Worm (Caenorhabditis elegans) whole organism, late embryonic: ENCODE data around the gene txbp-3.

Experiments used
- F13H6.1 ChIP-seq: sonication (generic microtip); optimal IDR thresholded peaks from 2 replicates; lab custom pipeline; 2016; ENCODE audit warnings: missing genetic modification characterization, missing compliant biosample characterization
- K02D7.2 ChIP-seq: sonication (generic microtip); optimal IDR thresholded peaks from 2 replicates; lab custom pipeline; 2017; ENCODE audit warnings: mild to moderate bottlenecking, missing genetic modification characterization, missing compliant biosample characterization
- T23F11.4 ChIP-seq: fragments of 200-800 bp; sonication (Bioruptor generic); optimal IDR thresholded peaks from 2 replicates; lab custom pipeline; 2018; ENCODE audit warnings: mild to moderate bottlenecking, missing genetic modification characterization, missing compliant biosample characterization
- ahr-1 ChIP-seq: sonication (generic microtip); optimal IDR thresholded peaks from 2 replicates; lab custom pipeline; 2016; ENCODE audit warnings: missing genetic modification characterization, missing compliant biosample characterization
- ama-1 ChIP-seq: fragments of 150-350 bp; optimal IDR thresholded peaks from 2 replicates; lab custom pipeline; 2014
- ceh-14 ChIP-seq: sonication (generic microtip); optimal IDR thresholded peaks from 2 replicates; lab custom pipeline; 2016; ENCODE audit warnings: missing genotype, missing genetic modification characterization, missing compliant biosample characterization
- ceh-18 ChIP-seq: sonication (generic microtip); optimal IDR thresholded peaks from 2 replicates; lab custom pipeline; 2016; ENCODE audit warnings: missing genetic modification characterization, missing compliant biosample characterization
- ceh-19 ChIP-seq: fragments of 200-800 bp; sonication (Bioruptor generic); optimal IDR thresholded peaks from 2 replicates; lab custom pipeline; 2018; ENCODE audit warnings: mild to moderate bottlenecking, missing genetic modification characterization, missing compliant biosample characterization
- ceh-2 ChIP-seq: sonication (generic microtip); optimal IDR thresholded peaks from 2 replicates; lab custom pipeline; 2016; ENCODE audit warnings: missing genotype, missing genetic modification characterization, missing compliant biosample characterization
- ceh-22 ChIP-seq: sonication (generic microtip); optimal IDR thresholded peaks from 2 replicates; lab custom pipeline; 2017; ENCODE audit warnings: missing biosample characterization, missing genetic modification characterization
- ceh-30 ChIP-seq: fragments of 150-350 bp; optimal IDR thresholded peaks from 2 replicates; lab custom pipeline; 2014; ENCODE audit warnings: missing biosample characterization, missing genetic modification characterization
- ceh-31 ChIP-seq: sonication (generic microtip); optimal IDR thresholded peaks from 2 replicates; lab custom pipeline; 2016; ENCODE audit warnings: missing genetic modification characterization, missing compliant biosample characterization
- ceh-34 ChIP-seq: sonication (generic microtip); optimal IDR thresholded peaks from 2 replicates; lab custom pipeline; 2016; ENCODE audit warnings: mild to moderate bottlenecking, missing genetic modification characterization, missing compliant biosample characterization
- ceh-45 ChIP-seq: fragments of 200-800 bp; sonication (Bioruptor generic); IDR thresholded peaks from 2 replicates; pipeline ENCODE4 v1.3.6; 2022; ENCODE audit warnings: missing genetic modification reagents, missing genetic modification characterization, missing compliant biosample characterization
- ceh-48 ChIP-seq: sonication (generic microtip); optimal IDR thresholded peaks from 2 replicates; lab custom pipeline; 2016; ENCODE audit warnings: missing genetic modification characterization, inconsistent platforms, missing compliant biosample characterization
- ceh-6 ChIP-seq: fragments of 200-800 bp; sonication (Bioruptor generic); optimal IDR thresholded peaks from 2 replicates; lab custom pipeline; 2018; ENCODE audit warnings: mild to moderate bottlenecking, missing genetic modification characterization, missing compliant biosample characterization
- dmd-4 ChIP-seq: sonication (generic microtip); optimal IDR thresholded peaks from 2 replicates; lab custom pipeline; 2016; ENCODE audit warnings: borderline replicate concordance, missing genetic modification characterization, missing compliant biosample characterization
- dve-1 ChIP-seq: sonication (generic microtip); optimal IDR thresholded peaks from 2 replicates; lab custom pipeline; 2017; ENCODE audit warnings: antibody characterized with exemption, mild to moderate bottlenecking, missing genetic modification characterization, missing compliant biosample characterization
- elt-4 ChIP-seq: sonication (generic microtip); optimal IDR thresholded peaks from 2 replicates; lab custom pipeline; 2016; ENCODE audit warnings: missing genetic modification characterization, missing compliant biosample characterization
- fax-1 ChIP-seq: sonication (generic microtip); optimal IDR thresholded peaks from 2 replicates; lab custom pipeline; 2016; ENCODE audit warnings: missing genotype, missing genetic modification characterization, missing compliant biosample characterization
- fkh-10 ChIP-seq: fragments of 150-350 bp; optimal IDR thresholded peaks from 2 replicates; lab custom pipeline; 2014; ENCODE audit warnings: missing biosample characterization, missing genetic modification reagents, missing genetic modification characterization
- fkh-6 ChIP-seq: sonication (generic microtip); optimal IDR thresholded peaks from 2 replicates; lab custom pipeline; 2016; ENCODE audit warnings: missing genetic modification characterization, missing compliant biosample characterization
- hlh-13 ChIP-seq: fragments of 200-800 bp; sonication (Bioruptor generic); optimal IDR thresholded peaks from 2 replicates; lab custom pipeline; 2018; ENCODE audit warnings: mild to moderate bottlenecking, missing genetic modification characterization, missing compliant biosample characterization
- hlh-15 ChIP-seq: sonication (generic microtip); optimal IDR thresholded peaks from 2 replicates; lab custom pipeline; 2016; ENCODE audit warnings: missing genetic modification characterization, missing compliant biosample characterization
- hlh-30 ChIP-seq: sonication (generic microtip); optimal IDR thresholded peaks from 2 replicates; lab custom pipeline; 2017; ENCODE audit warnings: antibody characterized with exemption, missing genetic modification characterization, missing compliant biosample characterization; ENCODE audit not compliant: insufficient read depth
- hlh-6 ChIP-seq: sonication (generic microtip); optimal IDR thresholded peaks from 2 replicates; lab custom pipeline; 2016; ENCODE audit warnings: missing genotype, missing genetic modification characterization, missing compliant biosample characterization
- hlh-8 ChIP-seq: sonication (generic microtip); optimal IDR thresholded peaks from 2 replicates; lab custom pipeline; 2016; ENCODE audit warnings: missing genotype, missing genetic modification characterization, missing compliant biosample characterization
- lim-6 ChIP-seq: sonication (generic microtip); optimal IDR thresholded peaks from 2 replicates; lab custom pipeline; 2016; ENCODE audit warnings: missing genetic modification characterization, missing compliant biosample characterization
- lin-11 ChIP-seq: fragments of 200-800 bp; sonication (Bioruptor generic); optimal IDR thresholded peaks from 2 replicates; lab custom pipeline; 2018; ENCODE audit warnings: mild to moderate bottlenecking, missing genetic modification characterization, missing compliant biosample characterization
- madf-2 ChIP-seq: sonication (generic microtip); optimal IDR thresholded peaks from 2 replicates; lab custom pipeline; 2017; ENCODE audit warnings: missing genetic modification characterization, missing compliant biosample characterization
- nfya-1 ChIP-seq: sonication (generic microtip); optimal IDR thresholded peaks from 2 replicates; lab custom pipeline; 2017; ENCODE audit warnings: missing genetic modification characterization, mild to moderate bottlenecking, missing compliant biosample characterization, antibody characterized with exemption, moderate library complexity
- nhr-11 ChIP-seq: fragments of 150-350 bp; optimal IDR thresholded peaks from 2 replicates; lab custom pipeline; 2014; ENCODE audit warnings: missing biosample characterization, missing genetic modification characterization
- nhr-232 ChIP-seq: sonication (generic microtip); optimal IDR thresholded peaks from 2 replicates; lab custom pipeline; 2016; ENCODE audit warnings: missing genetic modification characterization, missing compliant biosample characterization
- npax-4 ChIP-seq: sonication (generic microtip); optimal IDR thresholded peaks from 2 replicates; lab custom pipeline; 2016; ENCODE audit warnings: missing genetic modification characterization, missing compliant biosample characterization
- pag-3 ChIP-seq: sonication (generic microtip); optimal IDR thresholded peaks from 2 replicates; lab custom pipeline; 2016; ENCODE audit warnings: missing compliant biosample characterization, missing genetic modification characterization, borderline replicate concordance
- pat-9 ChIP-seq: fragments of 200-800 bp; sonication (Bioruptor generic); optimal IDR thresholded peaks from 2 replicates; lab custom pipeline; 2018; ENCODE audit warnings: mild to moderate bottlenecking, missing genetic modification characterization, moderate library complexity, missing compliant biosample characterization
- pha-4 ChIP-seq: fragments of 150-350 bp; optimal IDR thresholded peaks from 2 replicates; lab custom pipeline; 2018; ENCODE audit warnings: missing biosample characterization, missing genetic modification reagents, missing genetic modification characterization
- pqm-1 ChIP-seq: sonication (generic microtip); optimal IDR thresholded peaks from 2 replicates; lab custom pipeline; 2016; ENCODE audit warnings: missing genetic modification characterization, missing compliant biosample characterization
- ref-2 ChIP-seq: sonication (generic microtip); optimal IDR thresholded peaks from 2 replicates; lab custom pipeline; 2016; ENCODE audit warnings: missing genetic modification characterization, missing compliant biosample characterization
- sdc-2 ChIP-seq: sonication (generic microtip); optimal IDR thresholded peaks from 2 replicates; lab custom pipeline; 2016; ENCODE audit warnings: missing genotype, missing genetic modification characterization, missing compliant biosample characterization
- sox-2 ChIP-seq: fragments of 200-800 bp; sonication (Bioruptor generic); IDR thresholded peaks from 2 replicates; pipeline ENCODE4 v1.3.6; 2022; ENCODE audit warnings: missing genetic modification reagents, missing genetic modification characterization, missing compliant biosample characterization
- syd-9 ChIP-seq: sonication (generic microtip); optimal IDR thresholded peaks from 2 replicates; lab custom pipeline; 2016; ENCODE audit warnings: mild to moderate bottlenecking, missing genetic modification characterization, moderate library complexity, missing compliant biosample characterization
- tbx-2 ChIP-seq: sonication (generic microtip); optimal IDR thresholded peaks from 2 replicates; lab custom pipeline; 2016; ENCODE audit warnings: missing genetic modification characterization, missing compliant biosample characterization
- unc-3 ChIP-seq, 2 experiments: fragments of 200-800 bp in 1 of 2; sonication (Bioruptor generic) in 1 of 2; sonication (generic microtip) in 1 of 2; conservative IDR thresholded peaks in 1 of 2; optimal IDR thresholded peaks in 1 of 2; 2 replicates each; pipeline versions ENCODE4 v1.3.6 to Lab custom; 2016 to 2022; ENCODE audit warnings: missing compliant biosample characterization in 2 of 2, missing genetic modification characterization in 2 of 2, missing genetic modification reagents in 1 of 2
- unc-42 ChIP-seq: sonication (generic microtip); optimal IDR thresholded peaks from 2 replicates; lab custom pipeline; 2016; ENCODE audit warnings: missing genotype, missing genetic modification characterization, missing compliant biosample characterization
- zip-5 ChIP-seq: sonication (generic microtip); optimal IDR thresholded peaks from 2 replicates; lab custom pipeline; 2016; ENCODE audit warnings: missing genetic modification characterization, missing compliant biosample characterization
- ztf-16 ChIP-seq: sonication (generic microtip); optimal IDR thresholded peaks from 2 replicates; lab custom pipeline; 2017; ENCODE audit warnings: missing genetic modification characterization, missing compliant biosample characterization

txbp-3 gene

DNA sequence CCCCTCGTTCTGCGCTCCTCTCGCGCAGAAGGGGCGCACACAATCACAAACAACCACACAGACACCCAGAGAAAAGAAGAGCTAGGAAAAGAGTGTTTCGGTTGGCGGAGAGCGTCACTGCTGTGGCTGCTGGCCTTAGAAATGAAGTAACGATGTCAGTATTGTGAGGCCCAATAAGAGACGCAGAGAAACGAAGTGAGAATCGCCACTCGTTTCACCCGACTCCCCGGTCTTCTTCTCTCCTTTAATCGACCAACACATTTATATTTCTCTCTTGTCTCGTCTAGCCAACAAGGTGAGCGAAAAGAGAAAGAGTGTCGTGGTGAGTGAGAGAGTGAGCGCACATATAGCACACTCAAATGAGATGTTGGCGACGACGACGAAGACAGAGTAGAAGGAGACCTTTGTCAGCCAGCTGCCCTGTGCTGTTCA, 33.3 kb downstream of the txbp-3 start (continued):
- no peak for TF ChIP-seq npax-4 (tag; lab: Kevin White, UChicago)
- no peak for TF ChIP-seq ahr-1 (tag; lab: Kevin White, UChicago)
- TF ChIP-seq ceh-19 (GFP tag; lab: Kevin White, UChicago): peak; percentile 74
- TF ChIP-seq syd-9 (tag; lab: Kevin White, UChicago): peak; percentile 83
- peak; percentile 51 for TF ChIP-seq pag-3 (tag; lab: Kevin White, UChicago)
- TF ChIP-seq ceh-34 (tag; lab: Kevin White, UChicago): peak; percentile 91
- peak; percentile 65 for TF ChIP-seq hlh-8 (tag; lab: Kevin White, UChicago)
- TF ChIP-seq unc-42 (tag; lab: Kevin White, UChicago): peak; percentile 96
- no peak for TF ChIP-seq fkh-6
- no peak for TF ChIP-seq hlh-13 (GFP tag; lab: Kevin White, UChicago)
- TF ChIP-seq madf-2 (tag; lab: Kevin White, UChicago): peak; percentile 56
- peak; percentile 87 for TF ChIP-seq ceh-14 (tag; lab: Kevin White, UChicago)
- TF ChIP-seq elt-4: no peak
- TF ChIP-seq ref-2: peak; percentile 92
- TF ChIP-seq ztf-16: no peak
- no peak for TF ChIP-seq lin-11 (tag; lab: Kevin White, UChicago)
- TF ChIP-seq nhr-232 (tag; lab: Kevin White, UChicago): peak; percentile 42
- TF ChIP-seq unc-3 (GFP tag; conservative IDR thresholded peaks at IDR 0.05; lab: Robert Waterston, UW): no peak
- TF ChIP-seq unc-3 (tag; optimal IDR thresholded peaks at IDR 0.05; lab: Kevin White, UChicago): no peak
- no peak for TF ChIP-seq ceh-45 (GFP tag; lab: Robert Waterston, UW)
- peak; percentile 38 for TF ChIP-seq dve-1 (tag; lab: Kevin White, UChicago)
- peak; percentile 43 for TF ChIP-seq ceh-48 (tag; lab: Kevin White, UChicago)
- TF ChIP-seq K02D7.2 (tag; lab: Kevin White, UChicago): no peak
- TF ChIP-seq T23F11.4 (GFP tag; lab: Kevin White, UChicago): peak; percentile 51
- no peak for TF ChIP-seq nhr-11 (tag; lab: Kevin White, UChicago)
- TF ChIP-seq pqm-1: peak; percentile 23
- TF ChIP-seq ceh-22: no peak
- no peak for TF ChIP-seq pat-9 (tag; lab: Kevin White, UChicago)
- peak; percentile 22 for TF ChIP-seq dmd-4 (tag; lab: Kevin White, UChicago)
- no peak for TF ChIP-seq hlh-15 (tag; lab: Kevin White, UChicago)
- no peak for TF ChIP-seq ceh-6
- peak; percentile 96 for TF ChIP-seq nfya-1
- peak; percentile 53; the same call in 1 of the 2 replicates for TF ChIP-seq sox-2 (GFP tag; lab: Robert Waterston, UW)
- peak; percentile 86 for TF ChIP-seq F13H6.1 (tag; lab: Kevin White, UChicago)
- TF ChIP-seq fkh-10 (GFP tag; lab: Kevin White, UChicago): peak; percentile 35
- TF ChIP-seq ceh-2 (tag; lab: Kevin White, UChicago): peak; percentile 70
- peak; percentile 96 for TF ChIP-seq ceh-18 (tag; lab: Kevin White, UChicago)
- TF ChIP-seq tbx-2 (tag; lab: Kevin White, UChicago): peak; percentile 97
- TF ChIP-seq ama-1 (lab: Kevin White, UChicago): no peak
- TF ChIP-seq ceh-30 (tag; lab: Kevin White, UChicago): no peak
- peak; percentile 73 for TF ChIP-seq hlh-30
- peak; percentile 54 for TF ChIP-seq hlh-6 (tag; lab: Kevin White, UChicago)
- TF ChIP-seq fax-1 (tag; lab: Kevin White, UChicago): peak; percentile 39
- peak; percentile 98 for TF ChIP-seq ceh-31 (tag; lab: Kevin White, UChicago)
- peak; percentile 58 for TF ChIP-seq lim-6 (tag; lab: Kevin White, UChicago)
- no peak for TF ChIP-seq zip-5 (tag; lab: Kevin White, UChicago)
- peak; percentile 66 for TF ChIP-seq sdc-2
- TF ChIP-seq pha-4 (tag; lab: Kevin White, UChicago): no peak
